Worm (Caenorhabditis elegans) whole organism, L4 larva: ENCODE measurements around the gene srlf-27.

Source experiments
- D1046.2 ChIP-seq: fragments of 200-800 bp; sonication (Bioruptor generic); IDR thresholded peaks from 2 replicates; pipeline ENCODE4 v1.3.6; 2022; ENCODE audit warnings: missing genetic modification characterization, missing compliant biosample characterization
- F26F4.8 ChIP-seq: fragments of 200-800 bp; sonication (Bioruptor generic); conservative IDR thresholded peaks from 2 replicates; pipeline ENCODE4 v1.3.6; 2022; ENCODE audit warnings: missing genetic modification characterization, missing compliant biosample characterization
- F37D6.2 ChIP-seq: sonication (generic microtip); optimal IDR thresholded peaks from 2 replicates; lab custom pipeline; 2016; ENCODE audit warnings: mild to moderate bottlenecking, missing genetic modification characterization, missing compliant biosample characterization
- F44E2.7 ChIP-seq: fragments of 200-800 bp; sonication (Bioruptor generic); IDR thresholded peaks from 2 replicates; pipeline ENCODE4 v2.1.2; 2022; ENCODE audit warnings: missing genetic modification characterization, missing compliant biosample characterization
- Y48G9A.11 ChIP-seq: fragments of 200-800 bp; sonication (Bioruptor generic); IDR thresholded peaks from 2 replicates; pipeline ENCODE4 v1.3.6; 2022; ENCODE audit warnings: missing genetic modification reagents, missing genetic modification characterization, missing compliant biosample characterization
- Y75B8A.6 ChIP-seq: fragments of 200-800 bp; sonication (Bioruptor generic); IDR thresholded peaks from 2 replicates; pipeline ENCODE4 v1.3.6; 2022; ENCODE audit warnings: missing genetic modification reagents, missing genetic modification characterization, missing compliant biosample characterization
- ama-1 ChIP-seq: fragments of 150-350 bp; optimal IDR thresholded peaks from 2 replicates; lab custom pipeline; 2014; ENCODE audit warnings: inconsistent platforms, mixed read lengths
- ceh-44 ChIP-seq: fragments of 200-800 bp; sonication (Bioruptor generic); IDR thresholded peaks from 2 replicates; pipeline ENCODE4 v1.3.6; 2022; ENCODE audit warnings: missing genetic modification reagents, missing genetic modification characterization, missing compliant biosample characterization
- ceh-62 ChIP-seq: sonication (generic microtip); optimal IDR thresholded peaks from 2 replicates; lab custom pipeline; 2017; ENCODE audit warnings: missing biosample characterization, missing genetic modification characterization
- daf-19 ChIP-seq: fragments of 200-800 bp; sonication (Bioruptor generic); conservative IDR thresholded peaks from 2 replicates; pipeline ENCODE4 v1.3.6; 2022; ENCODE audit warnings: missing genetic modification characterization, missing compliant biosample characterization
- dmd-6 ChIP-seq: fragments of 200-800 bp; sonication (Bioruptor generic); IDR thresholded peaks from 2 replicates; pipeline ENCODE4 v1.3.6; 2022; ENCODE audit warnings: missing genetic modification reagents, missing genetic modification characterization, missing compliant biosample characterization
- dmd-9 ChIP-seq: fragments of 200-800 bp; sonication (Bioruptor generic); IDR thresholded peaks from 2 replicates; pipeline ENCODE4 v1.3.6; 2022; ENCODE audit warnings: missing genetic modification reagents, missing genetic modification characterization, missing compliant biosample characterization
- duxl-1 ChIP-seq: sonication (generic microtip); optimal IDR thresholded peaks from 2 replicates; lab custom pipeline; 2016; ENCODE audit warnings: mild to moderate bottlenecking, missing genetic modification characterization, moderate library complexity, missing compliant biosample characterization; ENCODE audit not compliant: poor library complexity
- dve-1 ChIP-seq: sonication (generic microtip); optimal IDR thresholded peaks from 2 replicates; lab custom pipeline; 2017; ENCODE audit warnings: antibody characterized with exemption, mild to moderate bottlenecking, missing genetic modification characterization, missing compliant biosample characterization; ENCODE audit not compliant: insufficient read depth
- egl-43 ChIP-seq: fragments of 200-800 bp; sonication (Bioruptor generic); IDR thresholded peaks from 2 replicates; pipeline ENCODE4 v1.3.6; 2022; ENCODE audit warnings: missing genetic modification reagents, missing genetic modification characterization, missing compliant biosample characterization
- fkh-10 ChIP-seq: fragments of 150-350 bp; optimal IDR thresholded peaks from 2 replicates; lab custom pipeline; 2014; ENCODE audit warnings: missing biosample characterization, missing genetic modification reagents, missing genetic modification characterization
- gei-8 ChIP-seq: fragments of 200-800 bp; sonication (Bioruptor generic); optimal IDR thresholded peaks from 2 replicates; lab custom pipeline; 2018; ENCODE audit warnings: mild to moderate bottlenecking, missing genetic modification characterization, missing compliant biosample characterization
- hlh-30 ChIP-seq: sonication (generic microtip); optimal IDR thresholded peaks from 2 replicates; lab custom pipeline; 2017; ENCODE audit warnings: antibody characterized with exemption, mild to moderate bottlenecking, missing genetic modification characterization, missing compliant biosample characterization; ENCODE audit not compliant: insufficient read depth
- hmg-1.1 ChIP-seq: fragments of 200-800 bp; sonication (Bioruptor generic); IDR thresholded peaks from 2 replicates; pipeline ENCODE4 v1.3.6; 2022; ENCODE audit warnings: missing genetic modification reagents, missing genetic modification characterization, missing compliant biosample characterization
- lin-1 ChIP-seq: fragments of 200-800 bp; sonication (Bioruptor generic); IDR thresholded peaks from 2 replicates; pipeline ENCODE4 v1.3.6; 2022; ENCODE audit warnings: missing genetic modification reagents, missing genetic modification characterization, missing compliant biosample characterization
- lin-15B ChIP-seq: fragments of 150-350 bp; sonication (generic microtip); optimal IDR thresholded peaks from 3 replicates; lab custom pipeline; 2014; ENCODE audit warnings: missing biosample characterization, missing genetic modification characterization
- lin-29 ChIP-seq: fragments of 200-800 bp; sonication (Bioruptor generic); IDR thresholded peaks from 2 replicates; pipeline ENCODE4 v1.3.6; 2022; ENCODE audit warnings: missing genetic modification reagents, missing genetic modification characterization, missing compliant biosample characterization
- lin-39 ChIP-seq: fragments of 150-350 bp; optimal IDR thresholded peaks from 2 replicates; lab custom pipeline; 2014; ENCODE audit warnings: missing biosample characterization, missing genetic modification reagents, missing genetic modification characterization
- lsy-2 ChIP-seq, 2 experiments: fragments of 150-350 bp in 1 of 2; sonication (generic microtip) in 1 of 2; optimal IDR thresholded peaks; 2 replicates each; lab custom pipeline; 2014 to 2017; ENCODE audit warnings: missing biosample characterization in 2 of 2, missing genetic modification characterization in 2 of 2
- madf-5 ChIP-seq, 2 experiments: fragments of 200-800 bp; sonication (Bioruptor generic); IDR thresholded peaks; 2 replicates each; pipeline ENCODE4 v1.3.6; 2022; ENCODE audit warnings: missing compliant biosample characterization in 2 of 2, missing genetic modification characterization in 2 of 2
- madf-9 ChIP-seq: fragments of 200-800 bp; sonication (Bioruptor generic); conservative IDR thresholded peaks from 2 replicates; pipeline ENCODE4 v1.3.6; 2022; ENCODE audit warnings: missing genetic modification reagents, missing genetic modification characterization, missing compliant biosample characterization
- mdt-29 ChIP-seq: fragments of 200-800 bp; sonication (Bioruptor generic); IDR thresholded peaks from 2 replicates; pipeline ENCODE4 v1.3.6; 2022; ENCODE audit warnings: missing genetic modification reagents, missing genetic modification characterization, missing compliant biosample characterization
- mes-2 ChIP-seq: sonication (generic microtip); optimal IDR thresholded peaks from 2 replicates; lab custom pipeline; 2016; ENCODE audit warnings: missing genotype, mild to moderate bottlenecking, missing genetic modification characterization, missing compliant biosample characterization; ENCODE audit not compliant: poor library complexity, severe bottlenecking
- mxl-2 ChIP-seq: fragments of 200-800 bp; sonication (Bioruptor generic); conservative IDR thresholded peaks from 2 replicates; pipeline ENCODE4 v1.3.6; 2022; ENCODE audit warnings: missing genetic modification reagents, missing genetic modification characterization, missing compliant biosample characterization
- mxl-3 ChIP-seq: fragments of 200-800 bp; sonication (Bioruptor generic); optimal IDR thresholded peaks from 2 replicates; lab custom pipeline; 2018; ENCODE audit warnings: mild to moderate bottlenecking, missing genetic modification characterization, missing compliant biosample characterization
- nhr-11 ChIP-seq: fragments of 150-350 bp; optimal IDR thresholded peaks from 2 replicates; lab custom pipeline; 2014; ENCODE audit warnings: missing biosample characterization, missing genetic modification characterization
- nhr-28 ChIP-seq: fragments of 150-350 bp; optimal IDR thresholded peaks from 2 replicates; lab custom pipeline; 2014; ENCODE audit warnings: missing biosample characterization, missing genetic modification characterization
- nhr-42 ChIP-seq: fragments of 200-800 bp; sonication (Bioruptor generic); IDR thresholded peaks from 2 replicates; pipeline ENCODE4 v1.3.6; 2022; ENCODE audit warnings: missing genetic modification characterization, missing compliant biosample characterization
- nhr-6 ChIP-seq: fragments of 150-350 bp; optimal IDR thresholded peaks from 2 replicates; lab custom pipeline; 2014; ENCODE audit warnings: missing biosample characterization, missing genetic modification characterization
- nhr-76 ChIP-seq: fragments of 150-350 bp; optimal IDR thresholded peaks from 2 replicates; lab custom pipeline; 2014; ENCODE audit warnings: missing biosample characterization, missing genetic modification characterization
- nhr-77 ChIP-seq: fragments of 150-350 bp; optimal IDR thresholded peaks from 2 replicates; lab custom pipeline; 2014; ENCODE audit warnings: missing biosample characterization, missing genetic modification characterization
- pha-4 ChIP-seq, 2 experiments: fragments of 150-350 bp in 1 of 2; fragments of 200-800 bp in 1 of 2; sonication (Bioruptor generic) in 1 of 2; IDR thresholded peaks in 1 of 2; optimal IDR thresholded peaks in 1 of 2; 2 replicates each; pipeline versions ENCODE4 v1.3.6 to Lab custom; 2014 to 2022; ENCODE audit warnings: missing genetic modification characterization in 2 of 2, missing genetic modification reagents in 2 of 2, missing biosample characterization in 1 of 2, missing compliant biosample characterization in 1 of 2
- php-3 ChIP-seq: fragments of 200-800 bp; sonication (Bioruptor generic); IDR thresholded peaks from 2 replicates; pipeline ENCODE4 v1.3.6; 2022; ENCODE audit warnings: missing genetic modification reagents, missing genetic modification characterization, missing compliant biosample characterization
- pqm-1 ChIP-seq: sonication (generic microtip); optimal IDR thresholded peaks from 2 replicates; lab custom pipeline; 2017; ENCODE audit warnings: missing biosample characterization, missing genetic modification characterization
- rbr-2 ChIP-seq: sonication (generic microtip); optimal IDR thresholded peaks from 2 replicates; lab custom pipeline; 2016; ENCODE audit warnings: missing genotype, missing genetic modification characterization, missing compliant biosample characterization
- sdz-12 ChIP-seq: fragments of 200-800 bp; sonication (Bioruptor generic); optimal IDR thresholded peaks from 2 replicates; lab custom pipeline; 2018; ENCODE audit warnings: mild to moderate bottlenecking, missing genetic modification characterization, missing compliant biosample characterization
- snpc-1.2 ChIP-seq: fragments of 200-800 bp; sonication (Bioruptor generic); IDR thresholded peaks from 2 replicates; pipeline ENCODE4 v1.3.6; 2022; ENCODE audit warnings: missing genetic modification reagents, missing genetic modification characterization, missing compliant biosample characterization
- spr-1 ChIP-seq: sonication (generic microtip); optimal IDR thresholded peaks from 2 replicates; lab custom pipeline; 2016; ENCODE audit warnings: mild to moderate bottlenecking, missing genetic modification characterization, missing compliant biosample characterization
- tra-1 ChIP-seq: fragments of 200-800 bp; sonication (Bioruptor generic); IDR thresholded peaks from 2 replicates; pipeline ENCODE4 v1.3.6; 2022; ENCODE audit warnings: missing genetic modification reagents, missing genetic modification characterization, missing compliant biosample characterization
- unc-62 ChIP-seq, 3 experiments: fragments of 150-350 bp in 1 of 3; sonication (generic microtip); optimal IDR thresholded peaks in 2 of 3; peaks in 1 of 3; 1 replicate in 1 of 3; 2 replicates in 2 of 3; lab custom pipeline; 2014 to 2017; ENCODE audit warnings: missing biosample characterization in 3 of 3, missing genetic modification characterization in 3 of 3, missing genetic modification reagents in 3 of 3, missing genotype in 1 of 3
- zag-1 ChIP-seq: fragments of 150-350 bp; optimal IDR thresholded peaks from 2 replicates; lab custom pipeline; 2014; ENCODE audit warnings: missing biosample characterization, missing genetic modification characterization
- zfp-2 ChIP-seq: sonication (generic microtip); optimal IDR thresholded peaks from 2 replicates; lab custom pipeline; 2016; ENCODE audit warnings: mild to moderate bottlenecking, missing genetic modification characterization, missing compliant biosample characterization
- zip-11 ChIP-seq: fragments of 200-800 bp; sonication (Bioruptor generic); IDR thresholded peaks from 2 replicates; pipeline ENCODE4 v1.3.6; 2022; ENCODE audit warnings: missing genetic modification characterization, missing compliant biosample characterization

The srlf-27 gene

DNA sequence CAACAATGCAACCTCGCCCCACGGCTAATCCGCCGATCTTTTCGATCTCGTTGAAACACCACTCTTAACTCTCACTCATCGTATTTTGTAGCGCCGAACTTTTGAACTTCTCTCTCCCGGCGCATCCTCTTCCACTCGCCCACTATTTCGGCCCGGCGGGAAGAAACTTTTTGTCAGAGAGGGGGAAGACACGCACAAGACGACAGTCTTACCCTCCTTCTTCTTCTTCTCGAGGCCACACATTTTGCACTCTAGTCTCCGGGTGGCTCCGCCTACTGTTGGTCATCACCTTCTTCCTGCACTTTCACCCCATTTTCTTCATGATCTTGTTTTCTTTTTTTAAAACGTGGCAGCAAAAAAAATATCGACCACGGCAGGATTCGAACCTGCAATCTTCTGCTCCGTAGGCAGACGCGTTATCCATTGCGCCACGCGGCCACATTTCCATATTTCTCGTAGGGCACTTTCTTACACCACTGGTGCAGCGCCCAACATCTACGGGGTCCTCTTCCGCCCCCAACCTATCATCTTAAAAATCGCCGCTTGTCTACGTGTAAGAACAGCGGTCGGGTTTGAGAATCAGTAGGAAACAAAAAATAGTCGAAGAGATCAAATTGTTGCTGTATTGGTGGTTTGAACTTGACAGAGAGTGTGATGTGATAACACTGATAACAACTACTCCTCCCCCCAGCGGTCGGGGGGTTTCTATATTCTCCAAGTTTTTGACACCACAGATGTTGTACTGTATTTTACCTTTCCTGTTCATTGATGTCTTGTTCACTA lies 26.4 kb upstream of the srlf-27 start:
- no peak for TF ChIP-seq ceh-44 (GFP tag; lab: Robert Waterston, UW)
- no peak for TF ChIP-seq F44E2.7 (GFP tag; lab: Robert Waterston, UW)
- peak; percentile 36 to 61 for TF ChIP-seq lsy-2 (tag; optimal IDR thresholded peaks at IDR 0.05; lab: Kevin White, UChicago)
- no peak for TF ChIP-seq lin-39 (tag; lab: Kevin White, UChicago)
- TF ChIP-seq madf-9 (GFP tag; lab: Robert Waterston, UW), result no peak
- TF ChIP-seq mes-2 (tag; lab: Kevin White, UChicago), result peak; percentile 45
- no peak for TF ChIP-seq mdt-29 (GFP tag; lab: Robert Waterston, UW)
- TF ChIP-seq dmd-9 (GFP tag; lab: Robert Waterston, UW), result no peak; the same call in 1 of the 2 replicates
- no peak for TF ChIP-seq fkh-10 (GFP tag; lab: Kevin White, UChicago)
- TF ChIP-seq lin-1 (GFP tag; lab: Robert Waterston, UW), result no peak
- TF ChIP-seq hmg-1.1 (GFP tag; lab: Robert Waterston, UW), result peak; percentile 7; the same call in 1 of the 2 replicates
- TF ChIP-seq nhr-42, result no peak
- no peak for TF ChIP-seq Y75B8A.6 (GFP tag; lab: Robert Waterston, UW)
- TF ChIP-seq zag-1 (tag; lab: Kevin White, UChicago), result no peak
- TF ChIP-seq nhr-6 (tag; lab: Kevin White, UChicago), result no peak
- no peak for TF ChIP-seq php-3 (GFP tag; lab: Robert Waterston, UW)
- no peak for TF ChIP-seq F26F4.8 (GFP tag; lab: Robert Waterston, UW)
- TF ChIP-seq sdz-12 (GFP tag; lab: Kevin White, UChicago), result no peak
- peak; percentile 59 for TF ChIP-seq gei-8 (GFP tag; lab: Kevin White, UChicago)
- no peak for TF ChIP-seq spr-1 (tag; lab: Kevin White, UChicago)
- TF ChIP-seq pha-4 (GFP tag; IDR thresholded peaks at IDR 0.05; lab: Robert Waterston, UW), result no peak; the same call in 1 of the 2 replicates
- peak; percentile 9 for TF ChIP-seq pha-4 (tag; optimal IDR thresholded peaks at IDR 0.05; lab: Kevin White, UChicago)
- TF ChIP-seq hlh-30, result peak; percentile 83
- no peak for TF ChIP-seq Y48G9A.11 (GFP tag; lab: Robert Waterston, UW)
- peak; percentile 99 for TF ChIP-seq snpc-1.2 (GFP tag; lab: Robert Waterston, UW)
- TF ChIP-seq zip-11, result no peak
- peak; percentile 6 for TF ChIP-seq rbr-2
- TF ChIP-seq dve-1 (tag; lab: Kevin White, UChicago), result peak; percentile 49
- TF ChIP-seq F37D6.2 (tag; lab: Kevin White, UChicago), result no peak
- peak in 1 of 2 experiments; percentile 24 for TF ChIP-seq unc-62 (GFP tag; optimal IDR thresholded peaks at IDR 0.05 in 1 of 2; lab: Kevin White, UChicago)
- TF ChIP-seq unc-62 (tag; optimal IDR thresholded peaks at IDR 0.05; lab: Kevin White, UChicago), result no peak
- TF ChIP-seq duxl-1 (tag; lab: Kevin White, UChicago), result peak; percentile 38
- TF ChIP-seq daf-19 (GFP tag; lab: Robert Waterston, UW), result no peak
- peak; percentile 95 for TF ChIP-seq dmd-6
- TF ChIP-seq pqm-1 (tag; lab: Kevin White, UChicago), result peak; percentile 40
- no peak for TF ChIP-seq lin-29 (GFP tag; lab: Robert Waterston, UW)
- TF ChIP-seq madf-5 (GFP tag; IDR thresholded peaks at IDR 0.05; lab: Robert Waterston, UW), result 0 out of 4 replicates have a peak, but pooled peaks of 1 of the 2 experiments have one; percentile 34
- TF ChIP-seq zfp-2 (tag; lab: Kevin White, UChicago), result no peak
- TF ChIP-seq ceh-62 (tag; lab: Kevin White, UChicago), result no peak
- TF ChIP-seq nhr-76, result no peak
- TF ChIP-seq tra-1 (GFP tag; lab: Robert Waterston, UW), result peak; percentile 36; the same call in 1 of the 2 replicates
- TF ChIP-seq mxl-3 (GFP tag; lab: Kevin White, UChicago), result peak; percentile 60
- 0 out of 2 replicates have a peak, but pooled peaks have one; percentile 3 for TF ChIP-seq D1046.2
- TF ChIP-seq nhr-11 (tag; lab: Kevin White, UChicago), result peak; percentile 67
- TF ChIP-seq lin-15B, result no peak
- TF ChIP-seq mxl-2, result no peak
- TF ChIP-seq nhr-28 (tag; lab: Kevin White, UChicago), result peak; percentile 99
- peak; percentile 69 for TF ChIP-seq nhr-77 (tag; lab: Kevin White, UChicago)
- TF ChIP-seq ama-1, result no peak
- 0 out of 2 replicates have a peak, but pooled peaks have one; percentile 27 for TF ChIP-seq egl-43 (GFP tag; lab: Robert Waterston, UW)
